Worm (Caenorhabditis elegans): ENCODE measurements around the gene T15B12.1.
A peak's percentile ranks its signal among the peaks of the same experiment; 100 is the strongest.

- TF ChIP-seq cog-1 (tag; optimal IDR thresholded peaks at IDR 0.05) = peak; percentile 49
- peak; percentile 74 for TF ChIP-seq flt-1 (GFP tag; IDR thresholded peaks at IDR 0.05)
- peak; percentile 92 for TF ChIP-seq ztf-23 (GFP tag; IDR thresholded peaks at IDR 0.05)
- TF ChIP-seq ztf-29 (GFP tag; IDR thresholded peaks at IDR 0.05) = peak; percentile 77
- TF ChIP-seq T22C8.4 (GFP tag; IDR thresholded peaks at IDR 0.05) = peak; percentile 77; the same call in 1 of the 2 replicates
Observed at ce11 chrIII:5305725-5306124, 17.7 kb downstream of the T15B12.1 start.

Measured in whole organism, midembryonic.